Fruit fly (Drosophila melanogaster) whole organism, embryonic: Measurements from ENCODE around the gene CG5861.
A peak's percentile ranks its signal among the peaks of the same experiment; 100 is the strongest.

ENCODE experiments used
- Aef1 ChIP-seq: fragments of 200-800 bp; sonication (Bioruptor generic); IDR thresholded peaks from 3 replicates; pipeline ENCODE4 v1.3.6; 2022; ENCODE audit warnings: missing biosample characterization, missing genetic modification characterization
- Blimp-1 ChIP-seq: fragments of 200-800 bp; sonication (Bioruptor generic); optimal IDR thresholded peaks from 3 replicates; lab custom pipeline; 2018; ENCODE audit warnings: missing biosample characterization, missing genetic modification characterization, mild to moderate bottlenecking, moderate library complexity, missing genetic modification reagents
- CG10543 ChIP-seq: fragments of 200-800 bp; sonication (Bioruptor generic); optimal IDR thresholded peaks from 3 replicates; lab custom pipeline; 2017; ENCODE audit warnings: missing biosample characterization, mild to moderate bottlenecking, missing genetic modification characterization, moderate library complexity
- CG11504 ChIP-seq: fragments of 200-800 bp; sonication (Bioruptor generic); optimal IDR thresholded peaks from 3 replicates; lab custom pipeline; 2019; ENCODE audit warnings: missing biosample characterization, mild to moderate bottlenecking, missing genetic modification characterization, moderate library complexity
- CG11695 ChIP-seq: fragments of 200-800 bp; sonication (Bioruptor generic); IDR thresholded peaks from 3 replicates; pipeline ENCODE4 v1.3.6; 2022; ENCODE audit warnings: missing biosample characterization, missing genetic modification characterization
- CG15073 ChIP-seq: fragments of 200-800 bp; sonication (Bioruptor generic); optimal IDR thresholded peaks from 2 replicates; lab custom pipeline; 2016; ENCODE audit warnings: missing biosample characterization, missing genetic modification characterization
- CG1529 ChIP-seq: fragments of 200-800 bp; sonication (Bioruptor generic); optimal IDR thresholded peaks from 3 replicates; lab custom pipeline; 2018; ENCODE audit warnings: missing biosample characterization, missing genetic modification characterization
- CG15514 ChIP-seq: fragments of 200-800 bp; sonication (Bioruptor generic); optimal IDR thresholded peaks from 3 replicates; lab custom pipeline; 2017; ENCODE audit warnings: missing biosample characterization, missing genetic modification characterization, mild to moderate bottlenecking, moderate library complexity, missing genetic modification reagents
- CG16813 ChIP-seq: fragments of 200-800 bp; sonication (Bioruptor generic); IDR thresholded peaks from 3 replicates; pipeline ENCODE4 v1.3.6; 2022; ENCODE audit warnings: missing biosample characterization, missing genetic modification characterization; ENCODE audit not compliant: partially characterized antibody
- CG1792 ChIP-seq: fragments of 200-800 bp; sonication (Bioruptor generic); optimal IDR thresholded peaks from 2 replicates; lab custom pipeline; 2016; ENCODE audit warnings: missing biosample characterization, missing genetic modification characterization
- CG2202 ChIP-seq: fragments of 200-800 bp; sonication (Bioruptor generic); optimal IDR thresholded peaks from 2 replicates; lab custom pipeline; 2018; ENCODE audit warnings: missing biosample characterization, mild to moderate bottlenecking, missing genetic modification characterization
- CG30403 ChIP-seq: fragments of 200-800 bp; sonication (Bioruptor generic); optimal IDR thresholded peaks from 3 replicates; lab custom pipeline; 2016; ENCODE audit warnings: missing biosample characterization, missing genetic modification characterization
- CG3065 ChIP-seq: fragments of 200-800 bp; sonication (Bioruptor generic); optimal IDR thresholded peaks from 2 replicates; lab custom pipeline; 2016; ENCODE audit warnings: missing biosample characterization, missing genetic modification characterization
- CG33557 ChIP-seq: fragments of 200-800 bp; sonication (Bioruptor generic); optimal IDR thresholded peaks from 2 replicates; lab custom pipeline; 2019; ENCODE audit warnings: missing biosample characterization, mild to moderate bottlenecking, missing genetic modification characterization, moderate library complexity
- CG3838 ChIP-seq: fragments of 200-800 bp; sonication (Bioruptor generic); optimal IDR thresholded peaks from 3 replicates; lab custom pipeline; 2016; ENCODE audit warnings: missing biosample characterization, missing genetic modification characterization
- CG6254 ChIP-seq: fragments of 200-800 bp; sonication (Bioruptor generic); optimal IDR thresholded peaks from 3 replicates; lab custom pipeline; 2017; ENCODE audit warnings: mild to moderate bottlenecking, missing biosample characterization, missing genetic modification reagents, missing genetic modification characterization
- CG7839 ChIP-seq: fragments of 200-800 bp; sonication (Bioruptor generic); optimal IDR thresholded peaks from 3 replicates; lab custom pipeline; 2018; ENCODE audit warnings: missing biosample characterization, mild to moderate bottlenecking, missing genetic modification characterization, moderate library complexity
- D ChIP-seq, 2 experiments: fragments of 200-800 bp in 1 of 2; fragments of >200 bp in 1 of 2; sonication (Bioruptor generic) in 1 of 2; optimal IDR thresholded peaks; 2 replicates in 1 of 2; 3 replicates in 1 of 2; lab custom pipeline; 2017; ENCODE audit warnings: mild to moderate bottlenecking in 1 of 2, missing biosample characterization in 1 of 2, missing genetic modification characterization in 1 of 2, missing genetic modification reagents in 1 of 2
- Elba2 ChIP-seq: fragments of 200-800 bp; sonication (Bioruptor generic); optimal IDR thresholded peaks from 3 replicates; lab custom pipeline; 2016; ENCODE audit warnings: missing biosample characterization, missing genetic modification characterization
- Fer1 ChIP-seq: fragments of 200-800 bp; sonication (Bioruptor generic); optimal IDR thresholded peaks from 2 replicates; lab custom pipeline; 2017; ENCODE audit warnings: missing biosample characterization, mild to moderate bottlenecking, missing genetic modification characterization
- Lpt ChIP-seq: fragments of >200 bp; optimal IDR thresholded peaks from 2 replicates; lab custom pipeline; 2018; ENCODE audit warnings: missing biosample characterization, missing genetic modification characterization
- Mad ChIP-seq: fragments of 200-800 bp; sonication (Bioruptor generic); optimal IDR thresholded peaks from 2 replicates; lab custom pipeline; 2016; ENCODE audit warnings: missing biosample characterization, missing genetic modification characterization
- Mrtf ChIP-seq: fragments of 200-800 bp; sonication (Bioruptor generic); IDR thresholded peaks from 3 replicates; pipeline ENCODE4 v1.3.6; 2022; ENCODE audit warnings: missing biosample characterization, missing genetic modification characterization
- Scr ChIP-seq: fragments of 200-800 bp; sonication (Bioruptor generic); IDR thresholded peaks from 2 replicates; pipeline ENCODE4 v1.3.6; 2022; ENCODE audit warnings: missing biosample characterization, missing genetic modification characterization; ENCODE audit not compliant: partially characterized antibody
- amos ChIP-seq: fragments of 200-800 bp; sonication (Bioruptor generic); IDR thresholded peaks from 2 replicates; pipeline ENCODE4 v1.3.6; 2022; ENCODE audit warnings: missing biosample characterization, missing genetic modification characterization; ENCODE audit not compliant: partially characterized antibody
- ap ChIP-seq: fragments of 200-800 bp; sonication (Bioruptor generic); IDR thresholded peaks from 2 replicates; pipeline ENCODE4 v1.3.6; 2022; ENCODE audit warnings: missing biosample characterization, missing genetic modification characterization
- br ChIP-seq: fragments of >200 bp; optimal IDR thresholded peaks from 2 replicates; lab custom pipeline; 2017
- cad ChIP-seq: fragments of >200 bp; optimal IDR thresholded peaks from 2 replicates; lab custom pipeline; 2017; ENCODE audit warnings: missing biosample characterization, missing genetic modification characterization
- chinmo ChIP-seq: fragments of 200-800 bp; sonication (Bioruptor generic); IDR thresholded peaks from 4 replicates; pipeline ENCODE4 v1.3.6; 2022; ENCODE audit warnings: missing biosample characterization, missing genetic modification characterization; ENCODE audit not compliant: partially characterized antibody
- da ChIP-seq: fragments of 200-800 bp; sonication (Bioruptor generic); optimal IDR thresholded peaks from 2 replicates; lab custom pipeline; 2016; ENCODE audit warnings: missing biosample characterization, missing genetic modification characterization
- dpn ChIP-seq, 2 experiments: fragments of 200-800 bp; sonication (Bioruptor generic); optimal IDR thresholded peaks; 3 replicates each; lab custom pipeline; 2016; ENCODE audit warnings: missing biosample characterization in 2 of 2, missing genetic modification characterization in 2 of 2
- dysf ChIP-seq: fragments of 200-800 bp; sonication (Bioruptor generic); IDR thresholded peaks from 3 replicates; pipeline ENCODE4 v1.3.6; 2022; ENCODE audit warnings: missing biosample characterization, missing genetic modification characterization
- ewg ChIP-seq: fragments of 200-800 bp; sonication (Bioruptor generic); optimal IDR thresholded peaks from 3 replicates; lab custom pipeline; 2017; ENCODE audit warnings: mild to moderate bottlenecking, missing biosample characterization, missing genetic modification reagents, missing genetic modification characterization
- gem ChIP-seq: fragments of 200-800 bp; sonication (Bioruptor generic); optimal IDR thresholded peaks from 2 replicates; lab custom pipeline; 2019; ENCODE audit warnings: missing biosample characterization, mild to moderate bottlenecking, missing genetic modification characterization, moderate library complexity
- lilli ChIP-seq: fragments of 200-800 bp; sonication (Bioruptor generic); optimal IDR thresholded peaks from 3 replicates; lab custom pipeline; 2016; ENCODE audit warnings: missing biosample characterization, missing genetic modification characterization
- nau ChIP-seq: fragments of 200-800 bp; sonication (Bioruptor generic); optimal IDR thresholded peaks from 3 replicates; lab custom pipeline; 2017; ENCODE audit warnings: missing biosample characterization, mild to moderate bottlenecking, missing genetic modification characterization, missing genetic modification reagents
- org-1 ChIP-seq: fragments of 200-800 bp; sonication (Bioruptor generic); optimal IDR thresholded peaks from 2 replicates; lab custom pipeline; 2017; ENCODE audit warnings: missing biosample characterization, missing genetic modification characterization
- phol ChIP-seq: fragments of 200-800 bp; sonication (Bioruptor generic); optimal IDR thresholded peaks from 3 replicates; lab custom pipeline; 2018; ENCODE audit warnings: missing biosample characterization, mild to moderate bottlenecking, missing genetic modification characterization, moderate library complexity
- scrt ChIP-seq: fragments of 200-800 bp; sonication (Bioruptor generic); optimal IDR thresholded peaks from 2 replicates; lab custom pipeline; 2018; ENCODE audit warnings: missing biosample characterization, mild to moderate bottlenecking, missing genetic modification characterization, moderate library complexity
- sens ChIP-seq: fragments of 200-800 bp; sonication (Bioruptor generic); peaks from one replicate; lab custom pipeline; 2016; ENCODE audit warnings: missing biosample characterization, missing genetic modification characterization
- seq ChIP-seq: fragments of 200-800 bp; sonication (Bioruptor generic); IDR thresholded peaks from 2 replicates; pipeline ENCODE4 v1.3.6; 2022; ENCODE audit warnings: missing biosample characterization, missing genetic modification characterization
- sim ChIP-seq: fragments of 200-800 bp; sonication (Bioruptor generic); IDR thresholded peaks from 2 replicates; pipeline ENCODE4 v1.3.6; 2022; ENCODE audit warnings: missing biosample characterization, missing genetic modification characterization
- sob ChIP-seq: fragments of 200-800 bp; sonication (Bioruptor generic); IDR thresholded peaks from 2 replicates; pipeline ENCODE4 v1.3.6; 2022; ENCODE audit warnings: missing biosample characterization, missing genetic modification characterization
- sr ChIP-seq: fragments of 200-800 bp; sonication (Bioruptor generic); IDR thresholded peaks from 3 replicates; pipeline ENCODE4 v1.3.6; 2022; ENCODE audit warnings: missing biosample characterization, missing genetic modification characterization
- ssp ChIP-seq: fragments of 200-800 bp; sonication (Bioruptor generic); IDR thresholded peaks from 2 replicates; pipeline ENCODE4 v1.3.6; 2022; ENCODE audit warnings: missing biosample characterization, missing genetic modification characterization
- toy ChIP-seq: fragments of 200-800 bp; sonication (Bioruptor generic); IDR thresholded peaks from 2 replicates; pipeline ENCODE4 v1.3.6; 2022; ENCODE audit warnings: missing biosample characterization, missing genetic modification characterization
- z ChIP-seq: fragments of 200-800 bp; sonication (Bioruptor generic); IDR thresholded peaks from 3 replicates; pipeline ENCODE4 v1.3.6; 2022; ENCODE audit warnings: missing biosample characterization, missing genetic modification characterization
- zen2 ChIP-seq: fragments of 200-800 bp; sonication (Bioruptor generic); IDR thresholded peaks from 3 replicates; pipeline ENCODE4 v1.3.6; 2022; ENCODE audit warnings: missing biosample characterization, missing genetic modification characterization; ENCODE audit not compliant: partially characterized antibody

The CG5861 gene

dm6 chr2L:16257227-16258071 is 49.6 kb downstream of the CG5861 start, which contains the start of the genes PRL-1 and EndoGI (continued):
- peak; percentile 76 for TF ChIP-seq Blimp-1 (GFP tag; lab: Kevin White, UChicago)
- TF ChIP-seq sens (GFP tag; lab: Kevin White, UChicago), result peak; percentile 86
- TF ChIP-seq zen2 (GFP tag; lab: Robert Waterston, UW), result peak; percentile 95; the same call in 2 of the 3 replicates
- TF ChIP-seq sim (GFP tag; lab: Robert Waterston, UW), result 0 out of 2 replicates have a peak, but pooled peaks have one; percentile 62
- peak; percentile 29 for TF ChIP-seq Mad
- peak; percentile 1 to 73 for TF ChIP-seq dpn (GFP tag; optimal IDR thresholded peaks at IDR 0.05; lab: Kevin White, UChicago)
- TF ChIP-seq br (lab: Kevin White, UChicago), result no peak
- TF ChIP-seq CG1529 (GFP tag; lab: Kevin White, UChicago), result peak; percentile 4
- no peak; the same call in 1 of the 2 replicates for TF ChIP-seq toy (GFP tag; lab: Robert Waterston, UW)
- TF ChIP-seq amos (GFP tag; lab: Robert Waterston, UW), result peak; percentile 100
- peak; percentile 40 for TF ChIP-seq CG3065 (GFP tag; lab: Kevin White, UChicago)
- peak; percentile 71 for TF ChIP-seq CG30403
- peak; percentile 79; the same call in 1 of the 3 replicates for TF ChIP-seq dysf (GFP tag; lab: Robert Waterston, UW)
- no peak for TF ChIP-seq Mrtf (GFP tag; lab: Robert Waterston, UW)
- TF ChIP-seq CG16813 (GFP tag; lab: Robert Waterston, UW), result peak; percentile 100
- peak; percentile 99 for TF ChIP-seq Scr (GFP tag; lab: Robert Waterston, UW)
- TF ChIP-seq chinmo (GFP tag; lab: Robert Waterston, UW), result peak; percentile 99
- peak; percentile 69 for TF ChIP-seq CG6254 (GFP tag; lab: Kevin White, UChicago)
- TF ChIP-seq CG15514 (GFP tag; lab: Kevin White, UChicago), result peak; percentile 74
- TF ChIP-seq ewg, result peak; percentile 33
- TF ChIP-seq z (GFP tag; lab: Robert Waterston, UW), result no peak
- TF ChIP-seq Elba2 (GFP tag; lab: Kevin White, UChicago), result peak; percentile 44
- TF ChIP-seq lilli, result peak; percentile 27
- no peak for TF ChIP-seq CG15073 (GFP tag; lab: Kevin White, UChicago)
- TF ChIP-seq nau (GFP tag; lab: Kevin White, UChicago), result no peak
- TF ChIP-seq CG33557 (GFP tag; lab: Kevin White, UChicago), result peak; percentile 49
- peak; percentile 44 for TF ChIP-seq scrt
- TF ChIP-seq CG11695 (GFP tag; lab: Robert Waterston, UW), result peak; percentile 90
- TF ChIP-seq phol (tag; lab: Kevin White, UChicago), result peak; percentile 75
- TF ChIP-seq da (GFP tag; lab: Kevin White, UChicago), result no peak
- peak; percentile 72 for TF ChIP-seq ap
- TF ChIP-seq Aef1, result no peak; the same call in 2 of the 3 replicates
- TF ChIP-seq cad (GFP tag; lab: Kevin White, UChicago), result no peak
- TF ChIP-seq sr (GFP tag; lab: Robert Waterston, UW), result no peak
- no peak for TF ChIP-seq CG3838 (GFP tag; lab: Kevin White, UChicago)
- peak; percentile 74 for TF ChIP-seq CG10543 (GFP tag; lab: Kevin White, UChicago)
- peak; percentile 65 for TF ChIP-seq Fer1 (GFP tag; lab: Kevin White, UChicago)
- no peak for TF ChIP-seq CG1792 (GFP tag; lab: Kevin White, UChicago)
- peak; percentile 91 for TF ChIP-seq gem (tag; lab: Kevin White, UChicago)
- TF ChIP-seq CG2202 (tag; lab: Kevin White, UChicago), result no peak
- TF ChIP-seq Lpt, result no peak
- peak; percentile 82 for TF ChIP-seq CG11504 (tag; lab: Kevin White, UChicago)
- 0 out of 2 replicates have a peak, but pooled peaks have one; percentile 62 for TF ChIP-seq seq
- no peak for TF ChIP-seq ssp (GFP tag; lab: Robert Waterston, UW)
- TF ChIP-seq CG7839 (tag; lab: Kevin White, UChicago), result peak; percentile 85
- TF ChIP-seq sob (GFP tag; lab: Robert Waterston, UW), result peak; percentile 74
- peak; percentile 15 for TF ChIP-seq D (optimal IDR thresholded peaks at IDR 0.05; lab: Kevin White, UChicago)
- peak; percentile 13 for TF ChIP-seq D (GFP tag; optimal IDR thresholded peaks at IDR 0.05; lab: Kevin White, UChicago)
- TF ChIP-seq org-1, result no peak
